Worm (Caenorhabditis elegans) whole organism, L3 larva: ENCODE data around the gene sec-6.
A peak's percentile ranks its signal among the peaks of the same experiment; 100 is the strongest.

Experiments
- R02D3.7 ChIP-seq: fragments of 150-350 bp; optimal IDR thresholded peaks from 2 replicates; lab custom pipeline; 2014; ENCODE audit warnings: missing biosample characterization, missing genetic modification characterization
- ZK546.5 ChIP-seq: sonication (generic microtip); optimal IDR thresholded peaks from 2 replicates; lab custom pipeline; 2017; ENCODE audit warnings: missing biosample characterization, missing genetic modification characterization
- aly-2 ChIP-seq: fragments of 150-350 bp; optimal IDR thresholded peaks from 2 replicates; lab custom pipeline; 2014; ENCODE audit warnings: missing biosample characterization, missing genetic modification characterization
- ama-1 ChIP-seq: fragments of 150-350 bp; optimal IDR thresholded peaks from 2 replicates; lab custom pipeline; 2018
- ceh-16 ChIP-seq: sonication (generic microtip); optimal IDR thresholded peaks from 2 replicates; lab custom pipeline; 2017; ENCODE audit warnings: missing biosample characterization, missing genetic modification characterization
- ceh-28 ChIP-seq: fragments of 150-350 bp; optimal IDR thresholded peaks from 2 replicates; lab custom pipeline; 2014; ENCODE audit warnings: missing biosample characterization, missing genetic modification reagents, missing genetic modification characterization
- ceh-82 ChIP-seq: fragments of 150-350 bp; optimal IDR thresholded peaks from 2 replicates; lab custom pipeline; 2014; ENCODE audit warnings: missing biosample characterization, missing genetic modification characterization
- ceh-9 ChIP-seq: sonication (generic microtip); optimal IDR thresholded peaks from 2 replicates; lab custom pipeline; 2018; ENCODE audit warnings: missing biosample characterization, missing genetic modification characterization
- daf-12 ChIP-seq: fragments of 150-350 bp; optimal IDR thresholded peaks from 2 replicates; lab custom pipeline; 2014; ENCODE audit warnings: missing biosample characterization, missing genetic modification reagents, missing genetic modification characterization
- egl-5 ChIP-seq: fragments of 150-350 bp; optimal IDR thresholded peaks from 2 replicates; lab custom pipeline; 2017; ENCODE audit warnings: missing biosample characterization, missing genetic modification reagents, missing genetic modification characterization, inconsistent platforms
- elt-1 ChIP-seq: fragments of 150-350 bp; optimal IDR thresholded peaks from 2 replicates; lab custom pipeline; 2014; ENCODE audit warnings: missing biosample characterization, missing genetic modification characterization
- elt-2 ChIP-seq: sonication (generic microtip); optimal IDR thresholded peaks from 2 replicates; lab custom pipeline; 2016; ENCODE audit warnings: missing genetic modification reagents, mild to moderate bottlenecking, missing genetic modification characterization, missing compliant biosample characterization
- elt-3 ChIP-seq, 3 experiments: fragments of 150-350 bp in 1 of 3; sonication (generic microtip) in 2 of 3; optimal IDR thresholded peaks; 2 replicates in 2 of 3; 4 replicates in 1 of 3; lab custom pipeline; 2014 to 2017; ENCODE audit warnings: missing biosample characterization in 3 of 3, missing genetic modification characterization in 3 of 3
- eor-1 ChIP-seq, 2 experiments: fragments of 150-350 bp; optimal IDR thresholded peaks; 2 replicates each; lab custom pipeline; 2014 to 2018; ENCODE audit warnings: missing biosample characterization in 2 of 2, missing genetic modification characterization in 2 of 2
- fkh-2 ChIP-seq: fragments of 150-350 bp; optimal IDR thresholded peaks from 2 replicates; lab custom pipeline; 2014; ENCODE audit warnings: missing biosample characterization, missing genetic modification reagents, missing genetic modification characterization
- fos-1 ChIP-seq: fragments of 150-350 bp; optimal IDR thresholded peaks from 2 replicates; lab custom pipeline; 2014; ENCODE audit warnings: missing biosample characterization, missing genetic modification characterization
- jun-1 ChIP-seq: fragments of 150-350 bp; optimal IDR thresholded peaks from 2 replicates; lab custom pipeline; 2014; ENCODE audit warnings: missing biosample characterization, missing genetic modification reagents, missing genetic modification characterization
- lin-15B ChIP-seq: fragments of 150-350 bp; optimal IDR thresholded peaks from 2 replicates; lab custom pipeline; 2014; ENCODE audit warnings: missing biosample characterization, missing genetic modification characterization
- lsy-12 ChIP-seq: sonication (generic microtip); optimal IDR thresholded peaks from 2 replicates; lab custom pipeline; 2016; ENCODE audit warnings: mild to moderate bottlenecking, missing genetic modification characterization, missing compliant biosample characterization
- mdl-1 ChIP-seq: fragments of 150-350 bp; optimal IDR thresholded peaks from 2 replicates; lab custom pipeline; 2014; ENCODE audit warnings: missing biosample characterization, missing genetic modification characterization
- mml-1 ChIP-seq: fragments of 150-350 bp; sonication (generic microtip); optimal IDR thresholded peaks from 3 replicates; lab custom pipeline; 2014; ENCODE audit warnings: missing biosample characterization, missing genetic modification characterization
- nfya-1 ChIP-seq: sonication (generic microtip); optimal IDR thresholded peaks from 2 replicates; lab custom pipeline; 2017; ENCODE audit warnings: missing genetic modification characterization, mild to moderate bottlenecking, missing compliant biosample characterization, antibody characterized with exemption, moderate library complexity; ENCODE audit not compliant: insufficient read depth
- nhr-11 ChIP-seq: fragments of 150-350 bp; optimal IDR thresholded peaks from 2 replicates; lab custom pipeline; 2014; ENCODE audit warnings: missing biosample characterization, missing genetic modification characterization
- nhr-12 ChIP-seq: fragments of 150-350 bp; optimal IDR thresholded peaks from 2 replicates; lab custom pipeline; 2014; ENCODE audit warnings: missing biosample characterization, missing genetic modification characterization
- nhr-23 ChIP-seq: fragments of 150-350 bp; optimal IDR thresholded peaks from 2 replicates; lab custom pipeline; 2014; ENCODE audit warnings: missing biosample characterization, missing genetic modification reagents, missing genetic modification characterization
- nhr-237 ChIP-seq: fragments of 150-350 bp; optimal IDR thresholded peaks from 2 replicates; lab custom pipeline; 2014; ENCODE audit warnings: missing biosample characterization, missing genetic modification characterization
- nhr-25 ChIP-seq: sonication (generic microtip); optimal IDR thresholded peaks from 2 replicates; lab custom pipeline; 2017; ENCODE audit warnings: missing biosample characterization, missing genetic modification characterization
- nhr-28 ChIP-seq: fragments of 150-350 bp; optimal IDR thresholded peaks from 2 replicates; lab custom pipeline; 2014; ENCODE audit warnings: missing biosample characterization, missing genetic modification characterization
- nhr-43 ChIP-seq: sonication (generic microtip); optimal IDR thresholded peaks from 2 replicates; lab custom pipeline; 2016; ENCODE audit warnings: mild to moderate bottlenecking, missing genetic modification characterization, missing compliant biosample characterization; ENCODE audit not compliant: poor library complexity, severe bottlenecking
- nhr-67 ChIP-seq: fragments of 150-350 bp; optimal IDR thresholded peaks from 2 replicates; lab custom pipeline; 2014; ENCODE audit warnings: missing biosample characterization, missing genetic modification characterization
- nhr-77 ChIP-seq: fragments of 150-350 bp; optimal IDR thresholded peaks from 2 replicates; lab custom pipeline; 2014; ENCODE audit warnings: missing biosample characterization, missing genetic modification characterization
- pha-4 ChIP-seq: fragments of 150-350 bp; optimal IDR thresholded peaks from 2 replicates; lab custom pipeline; 2014; ENCODE audit warnings: missing biosample characterization, missing genetic modification reagents, missing genetic modification characterization
- pqm-1 ChIP-seq: fragments of 150-350 bp; optimal IDR thresholded peaks from 2 replicates; lab custom pipeline; 2017; ENCODE audit warnings: missing biosample characterization, missing genetic modification characterization, inconsistent platforms
- sea-2 ChIP-seq: fragments of 150-350 bp; sonication (generic microtip); optimal IDR thresholded peaks from 4 replicates; lab custom pipeline; 2014; ENCODE audit warnings: missing biosample characterization, missing genetic modification reagents, missing genetic modification characterization
- skn-1 ChIP-seq: fragments of 150-350 bp; optimal IDR thresholded peaks from 2 replicates; lab custom pipeline; 2014; ENCODE audit warnings: missing biosample characterization, missing genetic modification characterization
- unc-39 ChIP-seq: sonication (generic microtip); optimal IDR thresholded peaks from 4 replicates; lab custom pipeline; 2017; ENCODE audit warnings: missing biosample characterization, missing genetic modification characterization
- unc-62 ChIP-seq: fragments of 150-350 bp; sonication (generic microtip); optimal IDR thresholded peaks from 4 replicates; lab custom pipeline; 2014; ENCODE audit warnings: missing biosample characterization, missing genetic modification reagents, missing genetic modification characterization
- zag-1 ChIP-seq: fragments of 150-350 bp; optimal IDR thresholded peaks from 2 replicates; lab custom pipeline; 2014; ENCODE audit warnings: missing biosample characterization, missing genetic modification characterization
- ztf-11 ChIP-seq: fragments of 150-350 bp; optimal IDR thresholded peaks from 2 replicates; lab custom pipeline; 2014; ENCODE audit warnings: missing biosample characterization, missing genetic modification characterization
- ztf-4 ChIP-seq: fragments of 150-350 bp; optimal IDR thresholded peaks from 2 replicates; lab custom pipeline; 2014; ENCODE audit warnings: missing biosample characterization, missing genetic modification characterization

Gene sec-6

ce11 chrII:5330206-5330686 lies 29.1 kb upstream of the sec-6 start (continued):
- TF ChIP-seq nhr-43 (peak; percentile 86), elt-3 (tag; optimal IDR thresholded peaks at IDR 0.05; lab: Kevin White, UChicago) (peak in 2 of 3 experiments; percentile 10 to 74), elt-2 (tag; lab: Kevin White, UChicago) (peak; percentile 98), nhr-11 (peak; percentile 53), ztf-11 (tag; lab: Kevin White, UChicago) (no peak), nhr-23 (peak; percentile 96), lin-15B (tag; lab: Kevin White, UChicago) (peak; percentile 10), ama-1 (lab: Kevin White, UChicago) (no peak), unc-62 (GFP tag; lab: Kevin White, UChicago) (peak; percentile 81), fos-1 (tag; lab: Kevin White, UChicago) (no peak), ceh-16 (tag; lab: Kevin White, UChicago) (no peak), zag-1 (tag; lab: Kevin White, UChicago) (no peak), pha-4 (tag; lab: Kevin White, UChicago) (peak; percentile 79), ceh-9 (tag; lab: Kevin White, UChicago) (no peak), ceh-28 (tag; lab: Kevin White, UChicago) (peak; percentile 79), aly-2 (no peak), egl-5 (peak; percentile 97), ceh-82 (tag; lab: Kevin White, UChicago) (no peak), nhr-77 (tag; lab: Kevin White, UChicago) (peak; percentile 57), R02D3.7 (peak; percentile 48)

DNA sequence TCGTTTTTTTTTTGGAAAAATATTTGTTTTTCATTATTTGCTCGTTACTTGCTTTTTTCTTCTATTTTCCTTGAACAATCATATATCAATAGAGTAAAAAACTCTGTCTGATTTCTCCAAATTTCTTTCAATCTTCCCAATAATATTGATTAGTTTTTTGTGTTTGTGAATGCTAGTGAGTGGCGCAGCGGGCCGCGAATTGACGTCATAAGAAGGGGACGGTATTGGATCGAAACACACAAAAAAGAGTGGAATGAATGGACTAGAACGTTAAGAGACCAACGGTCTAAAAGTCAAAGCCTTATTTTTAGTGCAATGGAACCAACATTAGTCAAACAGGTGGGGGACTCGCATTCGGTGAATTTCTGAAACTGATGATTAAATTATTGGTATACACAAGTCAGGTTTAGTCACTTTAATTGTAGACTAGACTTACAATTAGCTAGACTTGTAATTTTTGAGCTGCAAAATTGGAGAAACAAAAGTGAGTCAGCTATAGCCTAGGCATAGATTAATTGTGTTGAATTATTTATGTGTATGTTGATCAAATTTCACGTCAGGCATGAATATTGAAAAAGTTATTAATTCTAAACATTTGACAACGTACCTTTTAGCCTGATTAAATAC lies 27.6 kb upstream of the sec-6 start:
- TF ChIP-seq ZK546.5 = no peak
- no peak for TF ChIP-seq nhr-237
- no peak for TF ChIP-seq lin-15B (tag; lab: Kevin White, UChicago)
- TF ChIP-seq daf-12 (tag; lab: Kevin White, UChicago) = no peak
- TF ChIP-seq ceh-28 (tag; lab: Kevin White, UChicago) = no peak
- TF ChIP-seq ama-1 (lab: Kevin White, UChicago) = no peak
- no peak for TF ChIP-seq ztf-4 (tag; lab: Kevin White, UChicago)
- no peak for TF ChIP-seq nhr-28 (tag; lab: Kevin White, UChicago)
- TF ChIP-seq elt-2 (tag; lab: Kevin White, UChicago) = peak; percentile 29
- TF ChIP-seq ceh-16 (tag; lab: Kevin White, UChicago) = no peak
- TF ChIP-seq nhr-77 (tag; lab: Kevin White, UChicago) = no peak
- peak; percentile 9 for TF ChIP-seq nhr-23
- no peak for TF ChIP-seq nhr-43
- no peak for TF ChIP-seq ceh-82 (tag; lab: Kevin White, UChicago)
- no peak for TF ChIP-seq skn-1
- peak; percentile 62 for TF ChIP-seq nfya-1 (tag; lab: Kevin White, UChicago)
- no peak for TF ChIP-seq mdl-1 (tag; lab: Kevin White, UChicago)
- TF ChIP-seq unc-62 (GFP tag; lab: Kevin White, UChicago) = no peak
- no peak for TF ChIP-seq R02D3.7
- no peak for TF ChIP-seq sea-2 (GFP tag; lab: Kevin White, UChicago)
- peak; percentile 14 for TF ChIP-seq nhr-25 (tag; lab: Kevin White, UChicago)
- no peak for TF ChIP-seq mml-1 (tag; lab: Kevin White, UChicago)
- TF ChIP-seq lsy-12 (tag; lab: Kevin White, UChicago) = no peak
- no peak for TF ChIP-seq fkh-2 (tag; lab: Kevin White, UChicago)
- TF ChIP-seq jun-1 (tag; lab: Kevin White, UChicago) = no peak
- no peak for TF ChIP-seq nhr-67
- no peak for TF ChIP-seq elt-1 (tag; lab: Kevin White, UChicago)
- TF ChIP-seq unc-39 (tag; lab: Kevin White, UChicago) = no peak
- peak; percentile 75 for TF ChIP-seq pha-4 (tag; lab: Kevin White, UChicago)
- TF ChIP-seq fos-1 (tag; lab: Kevin White, UChicago) = no peak
- no peak for TF ChIP-seq ztf-11 (tag; lab: Kevin White, UChicago)
- TF ChIP-seq nhr-11 = peak; percentile 21
- peak; percentile 39 for TF ChIP-seq pqm-1
- TF ChIP-seq nhr-12 = no peak
- TF ChIP-seq zag-1 (tag; lab: Kevin White, UChicago) = no peak
- TF ChIP-seq eor-1 (tag; optimal IDR thresholded peaks at IDR 0.05; lab: Kevin White, UChicago) = no peak
- TF ChIP-seq ceh-9 (tag; lab: Kevin White, UChicago) = no peak
- no peak for TF ChIP-seq elt-3 (tag; optimal IDR thresholded peaks at IDR 0.05; lab: Kevin White, UChicago)
- TF ChIP-seq, all 47 proteins: peak for 7
